Fruit fly (Drosophila melanogaster) whole organism, wandering third instar larva: Measurements from ENCODE around the gene CAH3.

Source experiments
- CG32264 ChIP-seq: fragments of 200-800 bp; sonication (Bioruptor generic); optimal IDR thresholded peaks from 2 replicates; lab custom pipeline; 2016; ENCODE audit warnings: missing biosample characterization, missing genetic modification characterization
- Dfd ChIP-seq: fragments of >200 bp; optimal IDR thresholded peaks from 2 replicates; lab custom pipeline; 2017; ENCODE audit warnings: missing biosample characterization, missing genetic modification characterization
- HLH106 ChIP-seq: fragments of 200-800 bp; optimal IDR thresholded peaks from 3 replicates; lab custom pipeline; 2019; ENCODE audit warnings: missing biosample characterization, mild to moderate bottlenecking, missing genetic modification characterization, moderate library complexity
- Mio ChIP-seq: sonication (Bioruptor generic); optimal IDR thresholded peaks from 2 replicates; lab custom pipeline; 2016; ENCODE audit warnings: missing biosample characterization, missing genetic modification characterization
- fru ChIP-seq: fragments of 200-800 bp; sonication (Bioruptor generic); optimal IDR thresholded peaks from 3 replicates; lab custom pipeline; 2016; ENCODE audit warnings: missing biosample characterization, mild to moderate bottlenecking, missing genetic modification characterization
- h ChIP-seq: fragments of 200-800 bp; sonication (Bioruptor generic); optimal IDR thresholded peaks from 3 replicates; lab custom pipeline; 2016; ENCODE audit warnings: missing biosample characterization, mild to moderate bottlenecking, missing genetic modification characterization
- psq ChIP-seq: fragments of 200-800 bp; sonication (Bioruptor generic); optimal IDR thresholded peaks from 3 replicates; lab custom pipeline; 2017; ENCODE audit warnings: missing biosample characterization, mild to moderate bottlenecking, missing genetic modification characterization, moderate library complexity
- tai ChIP-seq: sonication (Bioruptor generic); optimal IDR thresholded peaks from 2 replicates; lab custom pipeline; 2016; ENCODE audit warnings: missing biosample characterization, missing genetic modification characterization
- woc ChIP-seq: sonication (Bioruptor generic); optimal IDR thresholded peaks from 2 replicates; lab custom pipeline; 2016; ENCODE audit warnings: missing biosample characterization, mild to moderate bottlenecking, missing genetic modification characterization

- TF ChIP-seq psq (GFP tag; lab: Kevin White, UChicago) (no peak), fru (GFP tag; lab: Kevin White, UChicago) (no peak), CG32264 (no peak), Mio (GFP tag; lab: Kevin White, UChicago) (no peak), tai (GFP tag; lab: Kevin White, UChicago) (no peak), h (GFP tag; lab: Kevin White, UChicago) (no peak), woc (GFP tag; lab: Kevin White, UChicago) (no peak), HLH106 (tag; lab: Kevin White, UChicago) (no peak), Dfd (GFP tag; lab: Kevin White, UChicago) (no peak)
These were observed 25.8 kb upstream of the CAH3 start for dm6 chrX:8655228-8655627.
